Worm (Caenorhabditis elegans): ENCODE results near the gene luc-7L.

DNA sequence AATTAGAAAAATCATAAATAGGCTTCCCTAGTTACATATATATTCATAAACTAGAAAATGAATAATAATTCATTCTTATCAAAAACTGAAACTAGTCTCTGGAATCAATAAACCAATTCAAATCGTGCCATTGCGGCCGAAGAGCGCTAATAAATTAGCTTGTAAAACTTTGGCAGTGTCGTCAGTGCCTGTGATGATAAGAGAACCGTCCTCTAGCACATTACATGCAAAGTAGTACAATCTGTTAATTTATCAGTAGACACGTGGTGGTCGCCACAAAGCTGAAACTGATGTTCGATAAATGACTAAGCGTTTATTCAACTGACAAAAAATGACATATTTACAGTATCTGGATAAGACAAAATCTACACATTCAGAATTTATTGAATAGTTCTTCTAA, 11.6 kb downstream of the luc-7L start:
- TF ChIP-seq dao-5 (tag; optimal IDR thresholded peaks at IDR 0.05) (no peak), him-1 (tag; optimal IDR thresholded peaks at IDR 0.05) (no peak), W03F9.2 (tag; optimal IDR thresholded peaks at IDR 0.05) (no peak)
